Fruit fly (Drosophila melanogaster) whole organism, embryonic: ENCODE results near the gene CG7970.
A peak's percentile ranks its signal among the peaks of the same experiment; 100 is the strongest.

Source experiments
- CG11504 ChIP-seq: fragments of 200-800 bp; sonication (Bioruptor generic); optimal IDR thresholded peaks from 3 replicates; lab custom pipeline; 2019; ENCODE audit warnings: missing biosample characterization, mild to moderate bottlenecking, missing genetic modification characterization, moderate library complexity
- CG13287 ChIP-seq: fragments of 200-800 bp; sonication (Bioruptor generic); IDR thresholded peaks from 2 replicates; pipeline ENCODE4 v1.3.6; 2022; ENCODE audit warnings: missing biosample characterization, missing genetic modification characterization; ENCODE audit not compliant: partially characterized antibody
- CG13894 ChIP-seq: fragments of 200-800 bp; sonication (Bioruptor generic); optimal IDR thresholded peaks from 3 replicates; lab custom pipeline; 2018; ENCODE audit warnings: missing biosample characterization, mild to moderate bottlenecking, missing genetic modification characterization, moderate library complexity
- CG1792 ChIP-seq: fragments of 200-800 bp; sonication (Bioruptor generic); optimal IDR thresholded peaks from 2 replicates; lab custom pipeline; 2016; ENCODE audit warnings: missing biosample characterization, missing genetic modification characterization
- CG18011 ChIP-seq: fragments of 200-800 bp; sonication (Bioruptor generic); optimal IDR thresholded peaks from 2 replicates; lab custom pipeline; 2017; ENCODE audit warnings: missing biosample characterization, missing genetic modification characterization, mild to moderate bottlenecking, moderate library complexity, missing genotype
- CG1832 ChIP-seq: fragments of 200-800 bp; sonication (Bioruptor generic); optimal IDR thresholded peaks from 2 replicates; lab custom pipeline; 2017; ENCODE audit warnings: missing biosample characterization, mild to moderate bottlenecking, missing genetic modification characterization, inconsistent platforms
- CG18599 ChIP-seq: fragments of 200-800 bp; sonication (Bioruptor generic); optimal IDR thresholded peaks from 3 replicates; lab custom pipeline; 2017; ENCODE audit warnings: missing biosample characterization, missing genetic modification characterization, mild to moderate bottlenecking, moderate library complexity, missing genetic modification reagents
- CG2120 ChIP-seq: fragments of 200-800 bp; sonication (Bioruptor generic); optimal IDR thresholded peaks from 3 replicates; lab custom pipeline; 2016; ENCODE audit warnings: missing biosample characterization, missing genetic modification characterization
- CG31388 ChIP-seq: fragments of 200-800 bp; sonication (Bioruptor generic); optimal IDR thresholded peaks from 2 replicates; lab custom pipeline; 2016; ENCODE audit warnings: missing biosample characterization, missing genetic modification characterization
- CG4707 ChIP-seq: fragments of 200-800 bp; sonication (Bioruptor generic); optimal IDR thresholded peaks from 2 replicates; lab custom pipeline; 2018; ENCODE audit warnings: missing biosample characterization, mild to moderate bottlenecking, missing genetic modification characterization, moderate library complexity
- CG4730 ChIP-seq: fragments of 200-800 bp; sonication (Bioruptor generic); IDR thresholded peaks from 2 replicates; pipeline ENCODE4 v1.3.6; 2022; ENCODE audit warnings: missing biosample characterization, missing genetic modification characterization
- CG6254 ChIP-seq: fragments of 200-800 bp; sonication (Bioruptor generic); optimal IDR thresholded peaks from 3 replicates; lab custom pipeline; 2017; ENCODE audit warnings: mild to moderate bottlenecking, missing biosample characterization, missing genetic modification reagents, missing genetic modification characterization
- CG6813 ChIP-seq: fragments of 200-800 bp; sonication (Bioruptor generic); optimal IDR thresholded peaks from 2 replicates; lab custom pipeline; 2017; ENCODE audit warnings: missing biosample characterization, missing genetic modification characterization, mild to moderate bottlenecking, moderate library complexity, missing genetic modification reagents
- CG7372 ChIP-seq: fragments of 200-800 bp; sonication (Bioruptor generic); IDR thresholded peaks from 2 replicates; pipeline ENCODE4 v1.3.6; 2022; ENCODE audit warnings: missing biosample characterization, missing genetic modification characterization
- CG9932 ChIP-seq: fragments of 200-800 bp; sonication (Bioruptor generic); IDR thresholded peaks from 2 replicates; pipeline ENCODE4 v1.3.6; 2022; ENCODE audit warnings: missing biosample characterization, missing genetic modification characterization
- D19A ChIP-seq: fragments of 200-800 bp; optimal IDR thresholded peaks from 3 replicates; lab custom pipeline; 2019; ENCODE audit warnings: missing biosample characterization, mild to moderate bottlenecking, missing genetic modification characterization, moderate library complexity
- Deaf1 ChIP-seq: fragments of 200-800 bp; optimal IDR thresholded peaks from 3 replicates; lab custom pipeline; 2019; ENCODE audit warnings: missing biosample characterization, mild to moderate bottlenecking, missing genetic modification characterization, moderate library complexity
- Drgx ChIP-seq: fragments of 200-800 bp; sonication (Bioruptor generic); IDR thresholded peaks from 2 replicates; pipeline ENCODE4 v1.3.6; 2022; ENCODE audit warnings: missing biosample characterization, missing genetic modification characterization
- Gsc ChIP-seq: fragments of 200-800 bp; sonication (Bioruptor generic); IDR thresholded peaks from 2 replicates; pipeline ENCODE4 v1.3.6; 2022; ENCODE audit warnings: missing biosample characterization, missing genetic modification characterization
- Hmx ChIP-seq: fragments of 200-800 bp; sonication (Bioruptor generic); optimal IDR thresholded peaks from 2 replicates; lab custom pipeline; 2016; ENCODE audit warnings: missing biosample characterization, missing genetic modification characterization
- Kr ChIP-seq: fragments of 200-800 bp; sonication (Bioruptor generic); optimal IDR thresholded peaks from 2 replicates; lab custom pipeline; 2017; ENCODE audit warnings: missing biosample characterization, mild to moderate bottlenecking, missing genetic modification characterization
- Rfx ChIP-seq: fragments of 200-800 bp; sonication (Bioruptor generic); IDR thresholded peaks from 2 replicates; pipeline ENCODE4 v1.3.6; 2022; ENCODE audit warnings: missing biosample characterization, missing genetic modification characterization
- cato ChIP-seq: fragments of 200-800 bp; sonication (Bioruptor generic); optimal IDR thresholded peaks from 2 replicates; lab custom pipeline; 2016; ENCODE audit warnings: missing biosample characterization, missing genetic modification characterization, borderline replicate concordance
- ci ChIP-seq: fragments of 200-800 bp; sonication (Bioruptor generic); IDR thresholded peaks from 3 replicates; pipeline ENCODE4 v1.3.6; 2022; ENCODE audit warnings: missing biosample characterization, missing genetic modification characterization
- hkb ChIP-seq, 2 experiments: fragments of 200-800 bp in 1 of 2; fragments of >200 bp in 1 of 2; sonication (Bioruptor generic) in 1 of 2; IDR thresholded peaks in 1 of 2; optimal IDR thresholded peaks in 1 of 2; 2 replicates each; pipeline versions ENCODE4 v1.3.6 to Lab custom; 2017 to 2022; ENCODE audit warnings: missing biosample characterization in 1 of 2, missing genetic modification characterization in 1 of 2
- nom ChIP-seq: fragments of 200-800 bp; sonication (Bioruptor generic); optimal IDR thresholded peaks from 2 replicates; lab custom pipeline; 2017; ENCODE audit warnings: missing biosample characterization, missing genetic modification characterization, mild to moderate bottlenecking, moderate library complexity, missing genetic modification reagents
- pan ChIP-seq, 4 experiments: fragments of >200 bp in 3 of 4; fragments of 200-800 bp in 1 of 4; sonication (Bioruptor generic) in 1 of 4; optimal IDR thresholded peaks in 3 of 4; IDR thresholded peaks in 1 of 4; 2 replicates each; pipeline versions ENCODE4 v1.3.6 to Lab custom; 2017 to 2022; ENCODE audit warnings: missing biosample characterization in 2 of 4, missing genetic modification characterization in 2 of 4, mixed read lengths in 1 of 4
- rib ChIP-seq: fragments of 200-800 bp; sonication (Bioruptor generic); IDR thresholded peaks from 2 replicates; pipeline ENCODE4 v1.3.6; 2022; ENCODE audit warnings: missing biosample characterization, missing genetic modification characterization
- run ChIP-seq: fragments of 200-800 bp; sonication (Bioruptor generic); optimal IDR thresholded peaks from 3 replicates; lab custom pipeline; 2018; ENCODE audit warnings: missing biosample characterization, mild to moderate bottlenecking, missing genetic modification characterization
- sd ChIP-seq: fragments of 200-800 bp; sonication (Bioruptor generic); optimal IDR thresholded peaks from 3 replicates; lab custom pipeline; 2018; ENCODE audit warnings: missing biosample characterization, mild to moderate bottlenecking, missing genetic modification characterization, moderate library complexity
- sisA ChIP-seq: fragments of 200-800 bp; sonication (Bioruptor generic); IDR thresholded peaks from 2 replicates; pipeline ENCODE4 v1.3.6; 2022; ENCODE audit warnings: missing biosample characterization, missing genetic modification characterization
- slbo ChIP-seq: fragments of 200-800 bp; sonication (Bioruptor generic); IDR thresholded peaks from 2 replicates; pipeline ENCODE4 v1.3.6; 2022; ENCODE audit warnings: missing biosample characterization, missing genetic modification characterization
- ttk ChIP-seq: fragments of 200-800 bp; sonication (Bioruptor generic); IDR thresholded peaks from 2 replicates; pipeline ENCODE4 v2.1.2; 2022; ENCODE audit warnings: missing biosample characterization, missing genetic modification characterization
- zfh1 ChIP-seq: fragments of 200-800 bp; sonication (Bioruptor generic); IDR thresholded peaks from 3 replicates; pipeline ENCODE4 v1.3.6; 2022; ENCODE audit warnings: missing biosample characterization, missing genetic modification characterization

The CG7970 gene

dm6 chr3L:1683091-1683490 lies 30.5 kb downstream of the CG7970 start (continued):
- no peak for TF ChIP-seq CG2120 (GFP tag; lab: Kevin White, UChicago)
- no peak for TF ChIP-seq CG6254 (GFP tag; lab: Kevin White, UChicago)
- no peak for TF ChIP-seq Kr (GFP tag; lab: Kevin White, UChicago)
- no peak for TF ChIP-seq hkb (optimal IDR thresholded peaks at IDR 0.05; lab: Kevin White, UChicago)
- 0 out of 2 replicates have a peak, but pooled peaks have one; percentile 22 for TF ChIP-seq hkb (GFP tag; IDR thresholded peaks at IDR 0.05; lab: Robert Waterston, UW)
- peak; percentile 16; the same call in 1 of the 2 replicates for TF ChIP-seq Rfx (GFP tag; lab: Robert Waterston, UW)
- TF ChIP-seq CG6813 (GFP tag; lab: Kevin White, UChicago), result no peak
- peak; percentile 36; the same call in 1 of the 2 replicates for TF ChIP-seq slbo (GFP tag; lab: Robert Waterston, UW)
- peak; percentile 46 for TF ChIP-seq sisA (GFP tag; lab: Robert Waterston, UW)
- no peak for TF ChIP-seq CG4707 (GFP tag; lab: Kevin White, UChicago)
- no peak for TF ChIP-seq CG7372 (GFP tag; lab: Robert Waterston, UW)
- TF ChIP-seq nom (GFP tag; lab: Kevin White, UChicago), result peak; percentile 41
- TF ChIP-seq Drgx (GFP tag; lab: Robert Waterston, UW), result peak; percentile 52
- TF ChIP-seq CG4730 (GFP tag; lab: Robert Waterston, UW), result no peak
- peak; percentile 9; the same call in 1 of the 2 replicates for TF ChIP-seq Gsc (GFP tag; lab: Robert Waterston, UW)
- TF ChIP-seq sd (tag; lab: Kevin White, UChicago), result no peak
- TF ChIP-seq CG9932 (GFP tag; lab: Robert Waterston, UW), result 0 out of 2 replicates have a peak, but pooled peaks have one; percentile 27
- peak; percentile 21; the same call in 1 of the 2 replicates for TF ChIP-seq ttk (GFP tag; lab: Robert Waterston, UW)
- no peak for TF ChIP-seq CG1792 (GFP tag; lab: Kevin White, UChicago)
- TF ChIP-seq Hmx (GFP tag; lab: Kevin White, UChicago), result no peak
- TF ChIP-seq ci (GFP tag; lab: Robert Waterston, UW), result no peak
- TF ChIP-seq pan (optimal IDR thresholded peaks at IDR 0.05; lab: Kevin White, UChicago), result no peak
- TF ChIP-seq pan (GFP tag; optimal IDR thresholded peaks at IDR 0.05 in 1 of 2, IDR thresholded peaks at IDR 0.05 in 1 of 2), result peak in 1 of 2 experiments; percentile 27
- TF ChIP-seq CG18599, result peak; percentile 11

dm6 chr3L:1688161-1688560 lies 35.6 kb downstream of the CG7970 start:
- no peak for TF ChIP-seq CG1832
- no peak for TF ChIP-seq CG18011 (GFP tag; lab: Kevin White, UChicago)
- peak; percentile 66 for TF ChIP-seq D19A (tag; lab: Kevin White, UChicago)
- TF ChIP-seq CG13287 (GFP tag; lab: Robert Waterston, UW), result no peak

dm6 chr3L:1688569-1688968 lies 36.0 kb downstream of the CG7970 start:
- TF ChIP-seq CG6254 (GFP tag; lab: Kevin White, UChicago) (no peak), cato (GFP tag; lab: Kevin White, UChicago) (no peak), rib (peak; percentile 41; the same call in 1 of the 2 replicates), CG11504 (tag; lab: Kevin White, UChicago) (peak; percentile 97), slbo (GFP tag; lab: Robert Waterston, UW) (0 out of 2 replicates have a peak, but pooled peaks have one; percentile 14), run (tag; lab: Kevin White, UChicago) (no peak), zfh1 (GFP tag; lab: Robert Waterston, UW) (0 out of 3 replicates have a peak, but pooled peaks have one; percentile 23), ci (GFP tag; lab: Robert Waterston, UW) (0 out of 3 replicates have a peak, but pooled peaks have one; percentile 34), Deaf1 (tag; lab: Kevin White, UChicago) (peak; percentile 92), CG13894 (peak; percentile 54), CG31388 (GFP tag; lab: Kevin White, UChicago) (no peak)
